Fruit fly (Drosophila melanogaster): ENCODE data around the gene CG5567.

The CG5567 gene

dm6 chr3L:17849517-17849916, 6.2 kb upstream of the CG5567 start, which contains the start of gene TrpRS-m (continued):
- TF ChIP-seq CG12659 (GFP tag; optimal IDR thresholded peaks at IDR 0.05) (peak; percentile 5), phol (tag; optimal IDR thresholded peaks at IDR 0.05) (peak; percentile 23), Myb (GFP tag; optimal IDR thresholded peaks at IDR 0.05) (peak; percentile 30), stwl (tag; optimal IDR thresholded peaks at IDR 0.05) (peak; percentile 56), CG7271 (tag; optimal IDR thresholded peaks at IDR 0.05) (no peak), CG18619 (GFP tag; optimal IDR thresholded peaks at IDR 0.05) (no peak), crp (GFP tag; optimal IDR thresholded peaks at IDR 0.05) (peak; percentile 18 to 85), CG2712 (tag; optimal IDR thresholded peaks at IDR 0.05) (peak; percentile 28), kah (GFP tag; optimal IDR thresholded peaks at IDR 0.05) (peak; percentile 8), MBD-R2 (GFP tag; IDR thresholded peaks at IDR 0.05) (peak; percentile 90), HmgZ (tag; optimal IDR thresholded peaks at IDR 0.05) (peak; percentile 1), CG7963 (GFP tag; IDR thresholded peaks at IDR 0.05; ENCODE audit: partially characterized antibody) (no peak), lola (GFP tag; optimal IDR thresholded peaks at IDR 0.05) (no peak), row (GFP tag; IDR thresholded peaks at IDR 0.05) (peak; percentile 84), bab2 (GFP tag; optimal IDR thresholded peaks at IDR 0.05) (no peak), Drgx (GFP tag; IDR thresholded peaks at IDR 0.05) (no peak), CG2116 (GFP tag; optimal IDR thresholded peaks at IDR 0.05) (peak; percentile 14), CG7786 (GFP tag; optimal IDR thresholded peaks at IDR 0.05) (no peak), bowl (GFP tag; IDR thresholded peaks at IDR 0.05) (no peak), CG31224 (GFP tag; IDR thresholded peaks at IDR 0.05) (no peak), CG11093 (GFP tag; IDR thresholded peaks at IDR 0.05) (no peak), CG11696 (GFP tag; IDR thresholded peaks at IDR 0.05) (no peak), CG17829 (tag; optimal IDR thresholded peaks at IDR 0.05) (peak; percentile 16), CG1233 (GFP tag; optimal IDR thresholded peaks at IDR 0.05) (no peak), CG17612 (GFP tag; IDR thresholded peaks at IDR 0.05) (no peak), CG13424 (tag; optimal IDR thresholded peaks at IDR 0.05) (no peak), CG17802 (tag; optimal IDR thresholded peaks at IDR 0.05) (no peak), MESR4 (GFP tag; optimal IDR thresholded peaks at IDR 0.05) (peak; percentile 19), so (GFP tag; IDR thresholded peaks at IDR 0.05) (no peak), zen2 (GFP tag; IDR thresholded peaks at IDR 0.05; ENCODE audit: partially characterized antibody) (no peak), jigr1 (GFP tag; IDR thresholded peaks at IDR 0.05) (no peak), nmo (GFP tag; optimal IDR thresholded peaks at IDR 0.05) (peak; percentile 4), B-H2 (GFP tag; optimal IDR thresholded peaks at IDR 0.05) (no peak), schlank (tag; optimal IDR thresholded peaks at IDR 0.05) (no peak), PHDP (tag; optimal IDR thresholded peaks at IDR 0.05) (peak; percentile 1), CG15269 (tag; optimal IDR thresholded peaks at IDR 0.05) (peak; percentile 6), YL-1 (GFP tag; optimal IDR thresholded peaks at IDR 0.05) (peak; percentile 60), pros (GFP tag; optimal IDR thresholded peaks at IDR 0.05) (no peak), CG34422 (GFP tag; IDR thresholded peaks at IDR 0.05) (peak; percentile 77; the same call in 1 of the 3 replicates)

- TF ChIP-seq CG6175 (GFP tag; IDR thresholded peaks at IDR 0.05), result no peak
- peak; percentile 91 for TF ChIP-seq CG4617 (GFP tag; optimal IDR thresholded peaks at IDR 0.05; ENCODE audit: borderline replicate concordance)
- no peak for TF ChIP-seq CG16815 (GFP tag; optimal IDR thresholded peaks at IDR 0.05)
- peak; percentile 76 for TF ChIP-seq sens (GFP tag)
- TF ChIP-seq CG7271 (tag; optimal IDR thresholded peaks at IDR 0.05), result no peak
- no peak for TF ChIP-seq Neu2 (GFP tag; optimal IDR thresholded peaks at IDR 0.05; ENCODE audit: borderline replicate concordance)
- TF ChIP-seq Bgb (GFP tag; IDR thresholded peaks at IDR 0.05; ENCODE audit: partially characterized antibody), result peak; percentile 76
- TF ChIP-seq toy (GFP tag; IDR thresholded peaks at IDR 0.05), result no peak
- TF ChIP-seq CG14014 (GFP tag; IDR thresholded peaks at IDR 0.05), result no peak
- TF ChIP-seq Trl (optimal IDR thresholded peaks at IDR 0.05), result no peak
- TF ChIP-seq Trl (GFP tag; optimal IDR thresholded peaks at IDR 0.05), result no peak
- TF ChIP-seq ATbp (GFP tag; optimal IDR thresholded peaks at IDR 0.05), result no peak
- TF ChIP-seq so (GFP tag; IDR thresholded peaks at IDR 0.05), result no peak
- no peak for TF ChIP-seq CG30431 (GFP tag; optimal IDR thresholded peaks at IDR 0.05)
- no peak for TF ChIP-seq NK7.1 (GFP tag; optimal IDR thresholded peaks at IDR 0.05)
- no peak for TF ChIP-seq Mrtf (GFP tag; IDR thresholded peaks at IDR 0.05)
Measured at dm6 chr3L:17846982-17847355, 3.6 kb upstream of the CG5567 start.
